Worm (Caenorhabditis elegans): ENCODE results near the gene ant-1.4.

DNA sequence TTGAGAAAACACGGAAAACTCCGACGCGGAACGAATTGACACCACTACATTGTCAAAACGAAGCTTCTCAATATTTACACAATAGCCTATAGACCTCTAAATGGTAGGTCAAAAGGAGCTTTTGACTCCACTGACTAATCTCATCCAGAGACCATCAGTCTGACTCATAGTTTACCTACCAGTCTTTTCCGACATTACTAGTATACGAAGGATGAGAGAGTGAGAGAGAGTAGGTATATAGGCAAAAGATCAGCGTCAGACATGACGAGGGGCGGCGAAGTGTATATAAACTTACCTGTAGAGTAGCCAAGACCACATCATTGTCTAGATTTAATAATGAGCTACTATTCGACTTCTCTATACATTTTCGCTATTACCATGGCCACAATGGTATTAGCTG, 27.1 kb upstream of the ant-1.4 start, which contains the start of gene srlf-3:
- no peak for TF ChIP-seq nhr-11 (tag; optimal IDR thresholded peaks at IDR 0.05)
- TF ChIP-seq skn-1 (tag; optimal IDR thresholded peaks at IDR 0.05) = no peak
- no peak for TF ChIP-seq lin-15B (tag; optimal IDR thresholded peaks at IDR 0.05)
- TF ChIP-seq nhr-76 (tag; optimal IDR thresholded peaks at IDR 0.05) = no peak
- TF ChIP-seq unc-62 (GFP tag; optimal IDR thresholded peaks at IDR 0.05 in 1 of 2) = no peak
- TF ChIP-seq unc-62 (tag; optimal IDR thresholded peaks at IDR 0.05) = no peak
- TF ChIP-seq fkh-10 (GFP tag; optimal IDR thresholded peaks at IDR 0.05) = no peak
- TF ChIP-seq nhr-77 (tag; optimal IDR thresholded peaks at IDR 0.05) = no peak
- no peak for TF ChIP-seq F49E8.2 (tag; optimal IDR thresholded peaks at IDR 0.05; ENCODE audit: borderline replicate concordance)
- no peak for TF ChIP-seq pha-4 (GFP tag; IDR thresholded peaks at IDR 0.05)
- no peak for TF ChIP-seq pha-4 (tag; optimal IDR thresholded peaks at IDR 0.05)
- TF ChIP-seq ceh-28 (tag; optimal IDR thresholded peaks at IDR 0.05) = no peak
